Fruit fly (Drosophila melanogaster) whole organism, embryonic: Measurements from ENCODE around the gene CG1575.

ENCODE experiments used
- Abd-B ChIP-seq: fragments of 200-800 bp; sonication (Bioruptor generic); optimal IDR thresholded peaks from 2 replicates; lab custom pipeline; 2018; ENCODE audit warnings: missing biosample characterization, mild to moderate bottlenecking, missing genetic modification characterization, moderate library complexity
- CG15514 ChIP-seq: fragments of 200-800 bp; sonication (Bioruptor generic); optimal IDR thresholded peaks from 3 replicates; lab custom pipeline; 2017; ENCODE audit warnings: missing biosample characterization, missing genetic modification characterization, mild to moderate bottlenecking, moderate library complexity, missing genetic modification reagents
- CG2875 ChIP-seq: fragments of 200-800 bp; sonication (Bioruptor generic); optimal IDR thresholded peaks from 2 replicates; lab custom pipeline; 2017; ENCODE audit warnings: missing biosample characterization, mild to moderate bottlenecking, missing genetic modification characterization, missing genetic modification reagents
- CG6854 ChIP-seq: fragments of 200-800 bp; sonication (Bioruptor generic); optimal IDR thresholded peaks from 3 replicates; lab custom pipeline; 2017; ENCODE audit warnings: missing biosample characterization, mild to moderate bottlenecking, missing genetic modification characterization
- Myb ChIP-seq: fragments of 200-800 bp; sonication (Bioruptor generic); optimal IDR thresholded peaks from 2 replicates; lab custom pipeline; 2016; ENCODE audit warnings: missing biosample characterization, missing genetic modification characterization
- Taf1 ChIP-seq: fragments of 200-800 bp; sonication (Bioruptor generic); IDR thresholded peaks from 2 replicates; pipeline ENCODE4 v1.3.6; 2022; ENCODE audit warnings: missing biosample characterization, missing genetic modification characterization
- ash1 ChIP-seq: fragments of 200-800 bp; sonication (Bioruptor generic); optimal IDR thresholded peaks from 2 replicates; lab custom pipeline; 2018; ENCODE audit warnings: missing biosample characterization, mild to moderate bottlenecking, missing genetic modification characterization
- bcd ChIP-seq: fragments of 200-800 bp; sonication (Bioruptor generic); optimal IDR thresholded peaks from 2 replicates; lab custom pipeline; 2017; ENCODE audit warnings: missing biosample characterization, mild to moderate bottlenecking, missing genetic modification characterization
- zen2 ChIP-seq: fragments of 200-800 bp; sonication (Bioruptor generic); IDR thresholded peaks from 3 replicates; pipeline ENCODE4 v1.3.6; 2022; ENCODE audit warnings: missing biosample characterization, missing genetic modification characterization; ENCODE audit not compliant: partially characterized antibody

DNA sequence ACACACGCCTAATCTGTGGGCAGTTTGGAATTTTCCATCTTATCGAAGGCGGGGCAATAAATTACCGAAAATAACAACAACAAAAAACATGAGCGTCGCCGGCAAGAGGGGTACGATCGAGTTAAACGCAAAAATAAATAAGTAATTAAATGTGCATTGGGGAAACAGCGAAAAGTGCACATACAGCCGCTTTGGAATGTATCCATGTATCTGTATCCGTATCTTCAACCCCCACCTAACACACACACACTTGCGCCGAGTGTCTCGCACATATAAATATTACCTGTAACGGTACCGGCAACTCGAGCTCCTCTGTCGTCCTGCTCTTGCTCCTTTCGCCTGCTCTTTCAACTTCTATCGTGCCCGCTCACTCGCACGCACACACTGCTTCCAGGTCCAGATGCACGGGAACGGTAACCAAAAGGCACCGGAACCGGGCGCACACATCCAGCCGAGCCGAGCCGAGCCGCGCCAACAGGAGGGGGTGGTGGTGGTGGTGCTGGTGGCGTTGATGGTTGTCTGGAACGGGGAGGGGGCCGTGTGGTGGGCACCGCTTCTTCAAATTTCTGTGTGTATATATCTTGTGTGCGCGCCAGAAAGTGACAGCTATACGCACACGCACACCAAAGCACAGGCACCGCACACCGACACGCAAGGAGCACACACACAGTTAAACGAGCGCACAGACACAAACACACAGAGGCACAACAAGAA, 24.7 kb downstream of the CG1575 start:
- no peak for TF ChIP-seq CG2875 (GFP tag; lab: Kevin White, UChicago)
- TF ChIP-seq CG15514 (GFP tag; lab: Kevin White, UChicago), result peak; percentile 19
- TF ChIP-seq Abd-B (GFP tag; lab: Kevin White, UChicago), result no peak
- peak; percentile 31 for TF ChIP-seq bcd (GFP tag; lab: Kevin White, UChicago)
- TF ChIP-seq zen2 (GFP tag; lab: Robert Waterston, UW), result no peak
- TF ChIP-seq Myb, result peak; percentile 22
- no peak for TF ChIP-seq CG6854 (GFP tag; lab: Kevin White, UChicago)
- TF ChIP-seq ash1 (GFP tag; lab: Kevin White, UChicago), result no peak
- TF ChIP-seq Taf1 (GFP tag; lab: Robert Waterston, UW), result no peak
